Fruit fly (Drosophila melanogaster): ENCODE data around the gene CG13887.
A peak's percentile ranks its signal among the peaks of the same experiment; 100 is the strongest.

DNA sequence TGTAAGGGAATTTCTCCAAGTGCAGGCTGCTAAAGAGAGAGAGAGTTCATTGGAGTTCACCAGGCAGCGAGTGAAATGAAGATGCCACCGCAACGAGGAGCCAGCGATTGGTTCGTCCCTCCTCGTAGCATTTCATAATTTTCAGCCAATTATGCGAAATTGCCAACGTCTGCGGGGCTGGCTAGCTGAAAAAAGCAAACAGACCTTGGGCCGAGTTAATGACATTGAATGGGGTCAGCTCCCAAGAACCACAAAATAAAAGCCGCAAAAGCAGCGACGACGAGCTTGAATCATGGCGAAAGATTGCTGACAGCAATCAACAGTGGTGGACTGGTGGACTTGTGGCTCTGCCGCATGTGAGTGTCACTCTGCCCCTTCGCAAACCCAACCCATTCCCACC, 14.1 kb upstream of the CG13887 start:
- no peak for TF ChIP-seq cyc (GFP tag; optimal IDR thresholded peaks at IDR 0.05)
- TF ChIP-seq spab (GFP tag; optimal IDR thresholded peaks at IDR 0.05) = no peak
- TF ChIP-seq Met (GFP tag; optimal IDR thresholded peaks at IDR 0.05) = no peak
- TF ChIP-seq svp (GFP tag) = peak; percentile 35
